Worm (Caenorhabditis elegans) whole organism, L1 larva: ENCODE data around the gene kle-2.

Source experiments
- egl-27 ChIP-seq, 2 experiments: fragments of 150-350 bp in 1 of 2; sonication (generic microtip); optimal IDR thresholded peaks; 3 replicates each; lab custom pipeline; 2017 to 2018; ENCODE audit warnings: missing biosample characterization in 2 of 2, missing genetic modification characterization in 2 of 2, missing genetic modification reagents in 2 of 2
- pqm-1 ChIP-seq: sonication (generic microtip); optimal IDR thresholded peaks from 3 replicates; lab custom pipeline; 2017; ENCODE audit warnings: missing biosample characterization, missing genetic modification characterization

DNA sequence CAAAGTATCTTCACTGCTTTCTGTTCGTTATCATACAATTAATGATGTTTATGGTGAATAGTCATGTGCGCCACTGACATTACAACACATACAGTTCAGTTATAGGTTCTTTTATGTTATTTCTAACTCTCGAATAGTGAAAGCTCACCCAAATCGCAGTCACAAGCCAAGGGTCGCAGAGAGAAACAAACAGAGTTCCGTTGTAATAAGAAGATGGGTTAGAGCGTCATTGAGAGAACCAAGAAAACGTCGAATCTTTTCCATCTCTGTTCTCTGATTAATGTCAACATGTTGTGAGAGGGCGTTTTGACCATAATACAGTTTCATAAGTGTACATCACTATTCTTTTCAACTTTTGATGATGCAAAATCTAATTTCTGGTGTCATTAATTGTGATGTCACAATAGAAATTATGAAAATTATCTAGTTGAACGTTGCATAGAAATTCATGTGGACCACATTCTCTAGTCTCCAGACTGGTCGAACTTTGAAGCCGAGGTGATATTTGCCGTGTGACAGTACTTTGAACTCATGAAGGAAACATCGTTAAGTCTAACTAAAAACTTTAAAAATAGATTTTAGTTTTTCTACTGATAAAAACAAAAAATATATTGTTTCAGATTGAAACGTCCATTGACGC lies 32.6 kb downstream of the kle-2 start:
- no peak for TF ChIP-seq pqm-1 (tag; lab: Kevin White, UChicago)
- no peak for TF ChIP-seq egl-27 (tag; optimal IDR thresholded peaks at IDR 0.05; lab: Kevin White, UChicago)
